Worm (Caenorhabditis elegans) whole organism, young adult: ENCODE measurements around the gene Y41G9A.10.

ENCODE experiments used
- C06A6.2 ChIP-seq: fragments of 200-800 bp; sonication (Bioruptor generic); conservative IDR thresholded peaks from 2 replicates; pipeline ENCODE4 v1.3.6; 2022; ENCODE audit warnings: missing genetic modification characterization, missing compliant biosample characterization
- F57A8.1 ChIP-seq: fragments of 200-800 bp; sonication (Bioruptor generic); optimal IDR thresholded peaks from 2 replicates; lab custom pipeline; 2018; ENCODE audit warnings: mild to moderate bottlenecking, missing genetic modification characterization, moderate library complexity, missing compliant biosample characterization
- nhr-27 ChIP-seq: fragments of 200-800 bp; sonication (Bioruptor generic); optimal IDR thresholded peaks from 2 replicates; lab custom pipeline; 2018; ENCODE audit warnings: mild to moderate bottlenecking, missing genetic modification characterization, moderate library complexity, missing compliant biosample characterization
- ztf-25 ChIP-seq: fragments of 200-800 bp; sonication (Bioruptor generic); IDR thresholded peaks from 2 replicates; pipeline ENCODE4 v1.3.6; 2022; ENCODE audit warnings: missing genetic modification reagents, missing genetic modification characterization, missing compliant biosample characterization

DNA sequence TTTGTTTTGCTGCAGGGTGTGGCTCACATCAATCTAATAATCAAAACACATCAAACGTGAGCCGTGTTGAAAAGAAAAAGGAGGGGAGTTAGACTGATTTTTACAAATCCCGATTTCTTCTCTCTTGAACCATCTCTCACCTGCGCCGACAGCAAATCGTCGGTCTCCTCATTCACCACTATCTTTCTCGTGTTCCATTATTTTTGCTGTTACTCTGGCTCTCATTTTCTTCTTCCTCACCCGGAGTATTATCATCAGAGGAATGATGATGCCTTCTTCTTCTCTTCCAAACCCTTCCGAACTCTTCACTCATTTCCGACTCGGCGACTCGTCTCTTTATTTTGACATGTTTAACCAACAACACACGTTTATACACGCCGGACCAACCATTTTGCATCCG lies 3.9 kb upstream of the Y41G9A.10 start:
- TF ChIP-seq ztf-25 (GFP tag; lab: Robert Waterston, UW) (no peak), C06A6.2 (GFP tag; lab: Robert Waterston, UW) (no peak), F57A8.1 (GFP tag; lab: Kevin White, UChicago) (no peak), nhr-27 (no peak)
